Worm (Caenorhabditis elegans) whole organism, L1 larva: ENCODE results near the gene F26D2.16.

ENCODE experiments used
- blmp-1 ChIP-seq: fragments of 150-350 bp; optimal IDR thresholded peaks from 2 replicates; lab custom pipeline; 2014; ENCODE audit warnings: missing biosample characterization, missing genetic modification characterization
- ceh-82 ChIP-seq, 3 experiments: fragments of 150-350 bp in 1 of 3; sonication (generic microtip) in 2 of 3; optimal IDR thresholded peaks; 2 replicates each; lab custom pipeline; 2014 to 2017; ENCODE audit warnings: missing biosample characterization in 3 of 3, missing genetic modification characterization in 3 of 3
- elt-3 ChIP-seq, 6 experiments: fragments of 150-350 bp in 1 of 6; sonication (generic microtip); optimal IDR thresholded peaks; 2 replicates each; lab custom pipeline; 2017 to 2018; ENCODE audit warnings: missing biosample characterization in 6 of 6, missing genetic modification characterization in 6 of 6, inconsistent platforms in 1 of 6
- fkh-10 ChIP-seq: sonication (generic microtip); optimal IDR thresholded peaks from 2 replicates; lab custom pipeline; 2017; ENCODE audit warnings: missing biosample characterization, missing genetic modification reagents, missing genetic modification characterization
- grh-1 ChIP-seq: fragments of 200-800 bp; sonication (Bioruptor generic); IDR thresholded peaks from 2 replicates; pipeline ENCODE4 v1.3.6; 2022; ENCODE audit warnings: missing genetic modification reagents, missing genetic modification characterization, missing compliant biosample characterization
- nhr-237 ChIP-seq: fragments of 150-350 bp; optimal IDR thresholded peaks from 2 replicates; lab custom pipeline; 2014; ENCODE audit warnings: missing biosample characterization, missing genetic modification characterization
- nhr-28 ChIP-seq: fragments of 150-350 bp; optimal IDR thresholded peaks from 2 replicates; lab custom pipeline; 2014; ENCODE audit warnings: missing biosample characterization, missing genetic modification characterization
- nhr-90 ChIP-seq: sonication (generic microtip); optimal IDR thresholded peaks from 2 replicates; lab custom pipeline; 2016; ENCODE audit warnings: mild to moderate bottlenecking, missing genetic modification characterization, missing compliant biosample characterization; ENCODE audit not compliant: poor library complexity
- pqm-1 ChIP-seq: sonication (generic microtip); optimal IDR thresholded peaks from 3 replicates; lab custom pipeline; 2017; ENCODE audit warnings: missing biosample characterization, missing genetic modification characterization
- rnt-1 ChIP-seq: sonication (generic microtip); optimal IDR thresholded peaks from 2 replicates; lab custom pipeline; 2016; ENCODE audit warnings: mild to moderate bottlenecking, missing genetic modification characterization, moderate library complexity, missing compliant biosample characterization
- tlp-1 ChIP-seq: fragments of 150-350 bp; optimal IDR thresholded peaks from 2 replicates; lab custom pipeline; 2014; ENCODE audit warnings: missing biosample characterization, missing genetic modification characterization
- unc-62 ChIP-seq: fragments of 150-350 bp; optimal IDR thresholded peaks from 2 replicates; lab custom pipeline; 2014; ENCODE audit warnings: missing biosample characterization, missing genetic modification reagents, missing genetic modification characterization

- TF ChIP-seq nhr-28 (tag; lab: Kevin White, UChicago) (no peak), rnt-1 (tag; lab: Kevin White, UChicago) (no peak), tlp-1 (tag; lab: Kevin White, UChicago) (no peak), blmp-1 (tag; lab: Kevin White, UChicago) (no peak), ceh-82 (tag; optimal IDR thresholded peaks at IDR 0.05; lab: Kevin White, UChicago) (no peak), grh-1 (GFP tag; lab: Robert Waterston, UW) (no peak), elt-3 (tag; optimal IDR thresholded peaks at IDR 0.05; lab: Kevin White, UChicago) (no peak), pqm-1 (tag; lab: Kevin White, UChicago) (no peak), nhr-237 (tag; lab: Kevin White, UChicago) (no peak), unc-62 (GFP tag; lab: Kevin White, UChicago) (no peak), nhr-90 (tag; lab: Kevin White, UChicago) (no peak), fkh-10 (no peak)
Measured at ce11 chrV:16447735-16448134, 28.1 kb upstream of the F26D2.16 start, which contains the start of gene T08G3.13.
